Worm (Caenorhabditis elegans) whole organism, young adult: Measurements from ENCODE around the gene T04C12.9.

Experiments used
- B0035.1 ChIP-seq: sonication (generic microtip); optimal IDR thresholded peaks from 2 replicates; lab custom pipeline; 2016; ENCODE audit warnings: missing genetic modification characterization, mild to moderate bottlenecking, missing compliant biosample characterization, missing genotype, missing genetic modification reagents
- F23B12.7 ChIP-seq: sonication (generic microtip); optimal IDR thresholded peaks from 2 replicates; lab custom pipeline; 2017; ENCODE audit warnings: missing genetic modification characterization, mild to moderate bottlenecking, missing compliant biosample characterization, antibody characterized with exemption, moderate library complexity; ENCODE audit not compliant: insufficient read depth
- F37B4.10 ChIP-seq: fragments of 200-800 bp; sonication (Bioruptor generic); IDR thresholded peaks from 2 replicates; pipeline ENCODE4 v1.3.6; 2022; ENCODE audit warnings: missing genetic modification characterization, missing compliant biosample characterization
- K11D2.4 ChIP-seq: fragments of 200-800 bp; sonication (Bioruptor generic); IDR thresholded peaks from 2 replicates; pipeline ENCODE4 v1.3.6; 2022; ENCODE audit warnings: missing genetic modification reagents, missing genetic modification characterization, missing compliant biosample characterization
- T26A5.8 ChIP-seq: sonication (generic microtip); optimal IDR thresholded peaks from 2 replicates; lab custom pipeline; 2016; ENCODE audit warnings: missing genetic modification characterization, missing compliant biosample characterization
- Y56A3A.18 ChIP-seq: fragments of 200-800 bp; sonication (Bioruptor generic); IDR thresholded peaks from 2 replicates; pipeline ENCODE4 v1.3.6; 2022; ENCODE audit warnings: missing genetic modification reagents, missing genetic modification characterization, missing compliant biosample characterization
- Y67H2A.10 ChIP-seq: fragments of 200-800 bp; sonication (Bioruptor generic); conservative IDR thresholded peaks from 2 replicates; pipeline ENCODE4 v1.3.6; 2022; ENCODE audit warnings: missing genetic modification reagents, missing genetic modification characterization, missing compliant biosample characterization
- Y79H2A.3 ChIP-seq: fragments of 200-800 bp; sonication (Bioruptor generic); conservative IDR thresholded peaks from 2 replicates; pipeline ENCODE4 v1.3.6; 2022; ENCODE audit warnings: missing genetic modification reagents, missing genetic modification characterization, missing compliant biosample characterization
- ZK185.1 ChIP-seq: sonication (generic microtip); optimal IDR thresholded peaks from 2 replicates; lab custom pipeline; 2016; ENCODE audit warnings: mild to moderate bottlenecking, missing genetic modification characterization, missing compliant biosample characterization; ENCODE audit not compliant: poor library complexity, severe bottlenecking
- aptf-2 ChIP-seq: fragments of 200-800 bp; sonication (Bioruptor generic); conservative IDR thresholded peaks from 2 replicates; pipeline ENCODE4 v1.3.6; 2022; ENCODE audit warnings: missing genetic modification reagents, missing genetic modification characterization, missing compliant biosample characterization
- aptf-3 ChIP-seq: fragments of 200-800 bp; sonication (Bioruptor generic); IDR thresholded peaks from 2 replicates; pipeline ENCODE4 v1.3.6; 2022; ENCODE audit warnings: missing genetic modification characterization, missing compliant biosample characterization
- atf-7 ChIP-seq: sonication (generic microtip); optimal IDR thresholded peaks from 2 replicates; lab custom pipeline; 2017; ENCODE audit warnings: mild to moderate bottlenecking, missing genetic modification characterization, missing compliant biosample characterization
- athp-1 ChIP-seq: sonication (generic microtip); optimal IDR thresholded peaks from 2 replicates; lab custom pipeline; 2017; ENCODE audit warnings: mild to moderate bottlenecking, missing genetic modification characterization, missing compliant biosample characterization
- attf-6 ChIP-seq: fragments of 200-800 bp; sonication (Bioruptor generic); IDR thresholded peaks from 2 replicates; pipeline ENCODE4 v1.3.6; 2022; ENCODE audit warnings: missing genetic modification reagents, missing genetic modification characterization, missing compliant biosample characterization
- bed-2 ChIP-seq: fragments of 200-800 bp; sonication (Bioruptor generic); IDR thresholded peaks from 2 replicates; pipeline ENCODE4 v1.3.6; 2022; ENCODE audit warnings: missing genetic modification reagents, missing genetic modification characterization, missing compliant biosample characterization
- ccch-3 ChIP-seq: fragments of 200-800 bp; sonication (Bioruptor generic); optimal IDR thresholded peaks from 2 replicates; lab custom pipeline; 2018; ENCODE audit warnings: mild to moderate bottlenecking, missing genetic modification characterization, missing compliant biosample characterization
- cebp-2 ChIP-seq: fragments of 200-800 bp; sonication (Bioruptor generic); IDR thresholded peaks from 2 replicates; pipeline ENCODE4 v1.3.6; 2022; ENCODE audit warnings: missing genetic modification characterization, missing compliant biosample characterization
- ceh-100 ChIP-seq: fragments of 200-800 bp; sonication (Bioruptor generic); IDR thresholded peaks from 2 replicates; pipeline ENCODE4 v1.3.6; 2022; ENCODE audit warnings: missing genetic modification reagents, missing genetic modification characterization, missing compliant biosample characterization
- ceh-40 ChIP-seq: fragments of 200-800 bp; sonication (Bioruptor generic); IDR thresholded peaks from 2 replicates; pipeline ENCODE4 v1.3.6; 2022; ENCODE audit warnings: missing genetic modification characterization, missing compliant biosample characterization
- ceh-91 ChIP-seq: fragments of 200-800 bp; sonication (Bioruptor generic); IDR thresholded peaks from 2 replicates; pipeline ENCODE4 v1.3.6; 2022; ENCODE audit warnings: missing genetic modification reagents, missing genetic modification characterization, missing compliant biosample characterization
- dox-1 ChIP-seq: fragments of 200-800 bp; sonication (Bioruptor generic); IDR thresholded peaks from 2 replicates; pipeline ENCODE4 v1.3.6; 2022; ENCODE audit warnings: missing genetic modification reagents, missing genetic modification characterization, missing compliant biosample characterization
- efl-1 ChIP-seq: fragments of 150-350 bp; optimal IDR thresholded peaks from 2 replicates; lab custom pipeline; 2014; ENCODE audit warnings: missing biosample characterization, missing genetic modification reagents, missing genetic modification characterization
- ets-4 ChIP-seq: fragments of 200-800 bp; sonication (Bioruptor generic); optimal IDR thresholded peaks from 2 replicates; lab custom pipeline; 2018; ENCODE audit warnings: mild to moderate bottlenecking, missing genetic modification characterization, missing compliant biosample characterization
- fkh-3 ChIP-seq: sonication (generic microtip); optimal IDR thresholded peaks from 2 replicates; lab custom pipeline; 2016; ENCODE audit warnings: mild to moderate bottlenecking, missing genetic modification characterization, missing compliant biosample characterization
- gei-17 ChIP-seq: fragments of 200-800 bp; sonication (Bioruptor generic); optimal IDR thresholded peaks from 2 replicates; lab custom pipeline; 2018; ENCODE audit warnings: mild to moderate bottlenecking, missing genetic modification characterization, missing compliant biosample characterization
- him-1 ChIP-seq: sonication (generic microtip); optimal IDR thresholded peaks from 2 replicates; lab custom pipeline; 2016; ENCODE audit warnings: missing genotype, missing genetic modification reagents, missing genetic modification characterization, missing compliant biosample characterization
- hlh-12 ChIP-seq: sonication (generic microtip); optimal IDR thresholded peaks from 2 replicates; lab custom pipeline; 2016; ENCODE audit warnings: missing genetic modification characterization, missing compliant biosample characterization
- hmg-20 ChIP-seq: fragments of 200-800 bp; sonication (Bioruptor generic); IDR thresholded peaks from 2 replicates; pipeline ENCODE4 v1.3.6; 2022; ENCODE audit warnings: missing genetic modification reagents, missing genetic modification characterization, missing compliant biosample characterization
- lag-1 ChIP-seq: fragments of 200-800 bp; sonication (Bioruptor generic); IDR thresholded peaks from 2 replicates; pipeline ENCODE4 v1.3.6; 2022; ENCODE audit warnings: missing genetic modification reagents, missing genetic modification characterization, missing compliant biosample characterization
- let-526 ChIP-seq: fragments of 200-800 bp; sonication (Bioruptor generic); IDR thresholded peaks from 2 replicates; pipeline ENCODE4 v1.3.6; 2022; ENCODE audit warnings: missing genetic modification reagents, missing genetic modification characterization, missing compliant biosample characterization
- let-607 ChIP-seq, 2 experiments: fragments of 200-800 bp in 1 of 2; sonication (Bioruptor generic) in 1 of 2; sonication (generic microtip) in 1 of 2; optimal IDR thresholded peaks; 2 replicates each; lab custom pipeline; 2016 to 2018; ENCODE audit warnings: mild to moderate bottlenecking in 2 of 2, missing compliant biosample characterization in 2 of 2, missing genetic modification characterization in 2 of 2, moderate library complexity in 2 of 2, missing genotype in 1 of 2
- lin-40 ChIP-seq: sonication (generic microtip); optimal IDR thresholded peaks from 2 replicates; lab custom pipeline; 2016; ENCODE audit warnings: missing genetic modification characterization, mild to moderate bottlenecking, missing compliant biosample characterization, missing genotype, missing genetic modification reagents
- lir-1 ChIP-seq: fragments of 200-800 bp; sonication (Bioruptor generic); conservative IDR thresholded peaks from 2 replicates; pipeline ENCODE4 v1.3.6; 2022; ENCODE audit warnings: missing genetic modification reagents, missing genetic modification characterization, missing compliant biosample characterization
- mcd-1 ChIP-seq: fragments of 200-800 bp; sonication (Bioruptor generic); IDR thresholded peaks from 2 replicates; pipeline ENCODE4 v1.3.6; 2022; ENCODE audit warnings: missing genetic modification reagents, missing genetic modification characterization, missing compliant biosample characterization
- nfya-1 ChIP-seq: sonication (generic microtip); optimal IDR thresholded peaks from 2 replicates; lab custom pipeline; 2017; ENCODE audit warnings: antibody characterized with exemption, missing compliant biosample characterization, missing genetic modification characterization, borderline replicate concordance; ENCODE audit not compliant: insufficient read depth
- nhr-80 ChIP-seq: sonication (generic microtip); optimal IDR thresholded peaks from 2 replicates; lab custom pipeline; 2016; ENCODE audit warnings: missing genetic modification characterization, missing compliant biosample characterization
- pbrm-1 ChIP-seq: fragments of 200-800 bp; sonication (Bioruptor generic); IDR thresholded peaks from 2 replicates; pipeline ENCODE4 v1.3.6; 2022; ENCODE audit warnings: missing genetic modification reagents, missing genetic modification characterization, missing compliant biosample characterization
- rcor-1 ChIP-seq: fragments of 200-800 bp; sonication (Bioruptor generic); IDR thresholded peaks from 2 replicates; pipeline ENCODE4 v1.3.6; 2022; ENCODE audit warnings: missing genetic modification reagents, missing genetic modification characterization, missing compliant biosample characterization
- repo-1 ChIP-seq: sonication (generic microtip); optimal IDR thresholded peaks from 2 replicates; lab custom pipeline; 2017; ENCODE audit warnings: mild to moderate bottlenecking, missing genetic modification characterization, missing compliant biosample characterization
- tbx-9 ChIP-seq: sonication (generic microtip); optimal IDR thresholded peaks from 2 replicates; lab custom pipeline; 2016; ENCODE audit warnings: borderline replicate concordance, missing genetic modification characterization, inconsistent platforms, missing compliant biosample characterization
- tlf-1 ChIP-seq: fragments of 200-800 bp; sonication (Bioruptor generic); optimal IDR thresholded peaks from 2 replicates; lab custom pipeline; 2018; ENCODE audit warnings: mild to moderate bottlenecking, missing genetic modification characterization, missing compliant biosample characterization
- unc-130 ChIP-seq: sonication (generic microtip); optimal IDR thresholded peaks from 2 replicates; lab custom pipeline; 2016; ENCODE audit warnings: missing genetic modification reagents, missing genetic modification characterization, missing compliant biosample characterization
- unc-62 ChIP-seq: fragments of 150-350 bp; optimal IDR thresholded peaks from 2 replicates; lab custom pipeline; 2014; ENCODE audit warnings: missing biosample characterization, missing genetic modification reagents, missing genetic modification characterization
- xnd-1 ChIP-seq: sonication (generic microtip); optimal IDR thresholded peaks from 2 replicates; lab custom pipeline; 2016; ENCODE audit warnings: missing genotype, missing genetic modification reagents, missing genetic modification characterization, missing compliant biosample characterization
- zfh-2 ChIP-seq: fragments of 200-800 bp; sonication (Bioruptor generic); conservative IDR thresholded peaks from 2 replicates; pipeline ENCODE4 v1.3.6; 2022; ENCODE audit warnings: missing genetic modification reagents, missing genetic modification characterization, missing compliant biosample characterization
- ztf-18 ChIP-seq: sonication (generic microtip); optimal IDR thresholded peaks from 2 replicates; lab custom pipeline; 2016; ENCODE audit warnings: missing genotype, mild to moderate bottlenecking, missing genetic modification characterization, missing compliant biosample characterization
- ztf-25 ChIP-seq: fragments of 200-800 bp; sonication (Bioruptor generic); IDR thresholded peaks from 2 replicates; pipeline ENCODE4 v1.3.6; 2022; ENCODE audit warnings: missing genetic modification reagents, missing genetic modification characterization, missing compliant biosample characterization
- ztf-3 ChIP-seq: fragments of 200-800 bp; sonication (Bioruptor generic); optimal IDR thresholded peaks from 2 replicates; lab custom pipeline; 2018; ENCODE audit warnings: mild to moderate bottlenecking, missing genetic modification characterization, missing compliant biosample characterization
- ztf-6 ChIP-seq: fragments of 200-800 bp; sonication (Bioruptor generic); IDR thresholded peaks from 2 replicates; pipeline ENCODE4 v1.3.6; 2022; ENCODE audit warnings: missing genetic modification reagents, missing genetic modification characterization, missing compliant biosample characterization

Gene T04C12.9

DNA sequence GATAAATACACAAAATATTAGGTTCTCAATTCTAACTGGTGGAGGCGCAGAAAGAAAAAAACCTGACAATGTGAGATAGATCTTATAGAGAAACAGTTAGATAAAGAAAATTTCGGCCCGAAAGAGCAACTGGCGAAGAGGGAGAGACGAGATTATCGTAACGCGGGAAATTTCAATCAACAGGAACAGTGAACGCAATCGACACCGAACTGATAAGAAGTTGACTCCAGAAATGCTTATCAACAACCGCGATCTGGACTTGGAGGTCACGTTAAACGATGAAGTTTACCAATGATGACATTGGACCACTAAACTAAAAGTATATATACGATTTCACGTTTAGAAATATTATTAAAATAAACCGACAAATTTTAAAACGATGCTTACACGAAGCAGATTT, 13.4 kb upstream of the T04C12.9 start (continued):
- TF ChIP-seq let-526 (GFP tag; lab: Robert Waterston, UW) (0 out of 2 replicates have a peak, but pooled peaks have one; percentile 7), hlh-12 (tag; lab: Kevin White, UChicago) (no peak), ztf-25 (no peak), ztf-18 (tag; lab: Kevin White, UChicago) (no peak), ZK185.1 (tag; lab: Kevin White, UChicago) (peak; percentile 43), athp-1 (tag; lab: Kevin White, UChicago) (peak; percentile 72), nfya-1 (tag; lab: Kevin White, UChicago) (no peak), cebp-2 (GFP tag; lab: Robert Waterston, UW) (peak; percentile 92), ceh-100 (GFP tag; lab: Robert Waterston, UW) (peak; percentile 71), lir-1 (no peak), ets-4 (GFP tag; lab: Kevin White, UChicago) (no peak), hmg-20 (GFP tag; lab: Robert Waterston, UW) (peak; percentile 60; the same call in 1 of the 2 replicates), ztf-6 (GFP tag; lab: Robert Waterston, UW) (no peak), Y79H2A.3 (0 out of 2 replicates have a peak, but pooled peaks have one; percentile 62), let-607 (tag; optimal IDR thresholded peaks at IDR 0.05; lab: Kevin White, UChicago) (peak in 1 of 2 experiments; percentile 19), ceh-40 (GFP tag; lab: Robert Waterston, UW) (0 out of 2 replicates have a peak, but pooled peaks have one; percentile 32), B0035.1 (tag; lab: Kevin White, UChicago) (peak; percentile 24), attf-6 (GFP tag; lab: Robert Waterston, UW) (peak; percentile 87), ccch-3 (GFP tag; lab: Kevin White, UChicago) (no peak), efl-1 (GFP tag; lab: Kevin White, UChicago) (no peak), mcd-1 (GFP tag; lab: Robert Waterston, UW) (peak; percentile 55), aptf-3 (GFP tag; lab: Robert Waterston, UW) (peak; percentile 90), F37B4.10 (GFP tag; lab: Robert Waterston, UW) (no peak), tlf-1 (GFP tag; lab: Kevin White, UChicago) (peak; percentile 78), Y56A3A.18 (GFP tag; lab: Robert Waterston, UW) (peak; percentile 88), lag-1 (GFP tag; lab: Robert Waterston, UW) (no peak), F23B12.7 (peak; percentile 39), K11D2.4 (GFP tag; lab: Robert Waterston, UW) (0 out of 2 replicates have a peak, but pooled peaks have one; percentile 20), Y67H2A.10 (GFP tag; lab: Robert Waterston, UW) (no peak), pbrm-1 (peak; percentile 79), atf-7 (tag; lab: Kevin White, UChicago) (peak; percentile 70), unc-130 (GFP tag; lab: Kevin White, UChicago) (peak; percentile 64), nhr-80 (tag; lab: Kevin White, UChicago) (peak; percentile 20), zfh-2 (GFP tag; lab: Robert Waterston, UW) (no peak), aptf-2 (GFP tag; lab: Robert Waterston, UW) (no peak), unc-62 (GFP tag; lab: Kevin White, UChicago) (no peak), fkh-3 (tag; lab: Kevin White, UChicago) (no peak), tbx-9 (tag; lab: Kevin White, UChicago) (no peak), gei-17 (GFP tag; lab: Kevin White, UChicago) (no peak), rcor-1 (GFP tag; lab: Robert Waterston, UW) (peak; percentile 75; the same call in 1 of the 2 replicates), him-1 (tag; lab: Kevin White, UChicago) (peak; percentile 67), dox-1 (GFP tag; lab: Robert Waterston, UW) (peak; percentile 65), bed-2 (GFP tag; lab: Robert Waterston, UW) (0 out of 2 replicates have a peak, but pooled peaks have one; percentile 48), lin-40 (tag; lab: Kevin White, UChicago) (peak; percentile 37), ztf-3 (GFP tag; lab: Kevin White, UChicago) (no peak), ceh-91 (GFP tag; lab: Robert Waterston, UW) (peak; percentile 11; the same call in 1 of the 2 replicates), repo-1 (tag; lab: Kevin White, UChicago) (peak; percentile 64), T26A5.8 (tag; lab: Kevin White, UChicago) (peak; percentile 73), xnd-1 (tag; lab: Kevin White, UChicago) (peak; percentile 9)
